Worm (Caenorhabditis elegans) whole organism, midembryonic: ENCODE results near the gene nhr-91.

Experiments used
- T22C8.4 ChIP-seq: fragments of 200-800 bp; sonication (Bioruptor generic); IDR thresholded peaks from 2 replicates; pipeline ENCODE4 v1.3.6; 2022; ENCODE audit warnings: missing genetic modification characterization, missing compliant biosample characterization
- cog-1 ChIP-seq: sonication (generic microtip); optimal IDR thresholded peaks from 2 replicates; lab custom pipeline; 2016; ENCODE audit warnings: missing genetic modification characterization, missing compliant biosample characterization
- flt-1 ChIP-seq: fragments of 200-800 bp; sonication (Bioruptor generic); IDR thresholded peaks from 2 replicates; pipeline ENCODE4 v1.3.6; 2022; ENCODE audit warnings: missing genetic modification characterization, missing compliant biosample characterization
- klf-2 ChIP-seq: fragments of 200-800 bp; sonication (Bioruptor generic); conservative IDR thresholded peaks from 2 replicates; pipeline ENCODE4 v1.3.6; 2022; ENCODE audit warnings: missing genetic modification reagents, missing genetic modification characterization, missing compliant biosample characterization
- med-1 ChIP-seq: sonication (generic microtip); optimal IDR thresholded peaks from 2 replicates; lab custom pipeline; 2017; ENCODE audit warnings: missing genetic modification characterization, mild to moderate bottlenecking, missing compliant biosample characterization, antibody characterized with exemption, missing genetic modification reagents; ENCODE audit not compliant: insufficient read depth
- ref-1 ChIP-seq: fragments of 200-800 bp; sonication (Bioruptor generic); conservative IDR thresholded peaks from 2 replicates; pipeline ENCODE4 v1.3.6; 2022; ENCODE audit warnings: missing genetic modification reagents, missing genetic modification characterization, missing compliant biosample characterization
- tab-1 ChIP-seq: fragments of 200-800 bp; sonication (Bioruptor generic); IDR thresholded peaks from 2 replicates; pipeline ENCODE4 v1.3.6; 2022; ENCODE audit warnings: missing genetic modification characterization, missing compliant biosample characterization
- ztf-29 ChIP-seq: fragments of 200-800 bp; sonication (Bioruptor generic); IDR thresholded peaks from 2 replicates; pipeline ENCODE4 v1.3.6; 2022; ENCODE audit warnings: missing genetic modification reagents, missing genetic modification characterization, missing compliant biosample characterization

ce11 chrX:15262875-15263274, 46.3 kb upstream of the nhr-91 start:
- TF ChIP-seq tab-1 (GFP tag; lab: Robert Waterston, UW) (no peak), ztf-29 (GFP tag; lab: Robert Waterston, UW) (no peak), klf-2 (no peak), flt-1 (GFP tag; lab: Robert Waterston, UW) (no peak), T22C8.4 (no peak), cog-1 (no peak), ref-1 (no peak), med-1 (GFP tag; lab: Kevin White, UChicago) (no peak)
